Worm (Caenorhabditis elegans) whole organism, L1 larva: ENCODE results near the gene B0495.7.

Experiments
- C04F5.9 ChIP-seq: sonication (generic microtip); optimal IDR thresholded peaks from 2 replicates; lab custom pipeline; 2016; ENCODE audit warnings: missing genetic modification characterization, missing compliant biosample characterization
- blmp-1 ChIP-seq: fragments of 150-350 bp; optimal IDR thresholded peaks from 2 replicates; lab custom pipeline; 2014; ENCODE audit warnings: missing biosample characterization, missing genetic modification characterization
- ceh-82 ChIP-seq, 3 experiments: fragments of 150-350 bp in 1 of 3; sonication (generic microtip) in 2 of 3; optimal IDR thresholded peaks; 2 replicates each; lab custom pipeline; 2014 to 2017; ENCODE audit warnings: missing biosample characterization in 3 of 3, missing genetic modification characterization in 3 of 3
- ceh-88 ChIP-seq: fragments of 200-800 bp; sonication (Bioruptor generic); IDR thresholded peaks from 2 replicates; pipeline ENCODE4 v1.3.6; 2022; ENCODE audit warnings: missing genetic modification characterization, missing compliant biosample characterization
- ceh-90 ChIP-seq: sonication (generic microtip); optimal IDR thresholded peaks from 2 replicates; lab custom pipeline; 2016; ENCODE audit warnings: missing genetic modification characterization, missing compliant biosample characterization
- ces-1 ChIP-seq: fragments of 150-350 bp; optimal IDR thresholded peaks from 2 replicates; lab custom pipeline; 2014; ENCODE audit warnings: missing biosample characterization, missing genetic modification reagents, missing genetic modification characterization
- efl-1 ChIP-seq, 4 experiments: fragments of 150-350 bp; optimal IDR thresholded peaks in 3 of 4; peaks in 1 of 4; 1 replicate in 1 of 4; 2 replicates in 3 of 4; lab custom pipeline; 2014; ENCODE audit warnings: missing biosample characterization in 2 of 4, missing genetic modification characterization in 2 of 4, missing genetic modification reagents in 2 of 4
- efl-3 ChIP-seq: fragments of 200-800 bp; sonication (Bioruptor generic); optimal IDR thresholded peaks from 2 replicates; lab custom pipeline; 2018; ENCODE audit warnings: mild to moderate bottlenecking, missing genetic modification characterization, missing compliant biosample characterization
- egl-13 ChIP-seq: sonication (generic microtip); optimal IDR thresholded peaks from 2 replicates; lab custom pipeline; 2016; ENCODE audit warnings: missing genotype, missing genetic modification reagents, missing genetic modification characterization, missing compliant biosample characterization
- elt-3 ChIP-seq, 6 experiments: fragments of 150-350 bp in 1 of 6; sonication (generic microtip); optimal IDR thresholded peaks; 2 replicates each; lab custom pipeline; 2017 to 2018; ENCODE audit warnings: missing biosample characterization in 6 of 6, missing genetic modification characterization in 6 of 6, inconsistent platforms in 1 of 6
- fkh-8 ChIP-seq: sonication (generic microtip); optimal IDR thresholded peaks from 2 replicates; lab custom pipeline; 2016; ENCODE audit warnings: mild to moderate bottlenecking, missing genetic modification characterization, missing compliant biosample characterization
- grh-1 ChIP-seq: fragments of 200-800 bp; sonication (Bioruptor generic); IDR thresholded peaks from 2 replicates; pipeline ENCODE4 v1.3.6; 2022; ENCODE audit warnings: missing genetic modification reagents, missing genetic modification characterization, missing compliant biosample characterization
- hlh-17 ChIP-seq: fragments of 200-800 bp; sonication (Bioruptor generic); optimal IDR thresholded peaks from 2 replicates; lab custom pipeline; 2018; ENCODE audit warnings: missing genetic modification characterization, mild to moderate bottlenecking, missing compliant biosample characterization, moderate library complexity, borderline replicate concordance
- isw-1 ChIP-seq: fragments of 200-800 bp; sonication (Bioruptor generic); IDR thresholded peaks from 2 replicates; pipeline ENCODE4 v1.3.6; 2022; ENCODE audit warnings: missing genetic modification characterization, missing compliant biosample characterization
- jun-1 ChIP-seq: fragments of 150-350 bp; optimal IDR thresholded peaks from 2 replicates; lab custom pipeline; 2014; ENCODE audit warnings: missing biosample characterization, missing genetic modification reagents, missing genetic modification characterization
- lin-14 ChIP-seq: fragments of 200-800 bp; sonication (Bioruptor generic); optimal IDR thresholded peaks from 2 replicates; lab custom pipeline; 2018; ENCODE audit warnings: mild to moderate bottlenecking, missing genetic modification characterization, moderate library complexity, missing compliant biosample characterization
- lin-35 ChIP-seq, 2 experiments: fragments of 150-350 bp; optimal IDR thresholded peaks; 2 replicates each; lab custom pipeline; 2014; ENCODE audit warnings: missing biosample characterization in 2 of 2, missing genetic modification characterization in 2 of 2, missing genetic modification reagents in 2 of 2
- lin-39 ChIP-seq: fragments of 150-350 bp; optimal IDR thresholded peaks from 2 replicates; lab custom pipeline; 2014; ENCODE audit warnings: missing biosample characterization, missing genetic modification reagents, missing genetic modification characterization
- lsy-2 ChIP-seq, 2 experiments: fragments of 150-350 bp; optimal IDR thresholded peaks; 2 replicates each; lab custom pipeline; 2014; ENCODE audit warnings: missing biosample characterization in 2 of 2, missing genetic modification characterization in 2 of 2
- mab-9 ChIP-seq: fragments of 200-800 bp; sonication (Bioruptor generic); IDR thresholded peaks from 2 replicates; pipeline ENCODE4 v1.3.6; 2022; ENCODE audit warnings: missing genetic modification reagents, missing genetic modification characterization, missing compliant biosample characterization
- mep-1 ChIP-seq: fragments of 150-350 bp; optimal IDR thresholded peaks from 2 replicates; lab custom pipeline; 2014; ENCODE audit warnings: missing biosample characterization, missing genetic modification characterization
- nhr-20 ChIP-seq: sonication (generic microtip); optimal IDR thresholded peaks from 2 replicates; lab custom pipeline; 2016; ENCODE audit warnings: mild to moderate bottlenecking, missing genetic modification characterization, missing compliant biosample characterization
- nhr-71 ChIP-seq: sonication (generic microtip); optimal IDR thresholded peaks from 2 replicates; lab custom pipeline; 2016; ENCODE audit warnings: mild to moderate bottlenecking, missing genetic modification characterization, moderate library complexity, missing compliant biosample characterization
- nhr-84 ChIP-seq: sonication (generic microtip); optimal IDR thresholded peaks from 2 replicates; lab custom pipeline; 2017; ENCODE audit warnings: missing biosample characterization, missing genetic modification characterization
- nhr-85 ChIP-seq: sonication (generic microtip); peaks from one replicate; lab custom pipeline; 2016; ENCODE audit warnings: missing genetic modification characterization, inconsistent platforms, missing compliant biosample characterization
- pag-3 ChIP-seq: sonication (generic microtip); optimal IDR thresholded peaks from 2 replicates; lab custom pipeline; 2017; ENCODE audit warnings: missing genetic modification characterization, mild to moderate bottlenecking, missing compliant biosample characterization, antibody characterized with exemption, borderline replicate concordance; ENCODE audit not compliant: insufficient read depth
- rnt-1 ChIP-seq: sonication (generic microtip); optimal IDR thresholded peaks from 2 replicates; lab custom pipeline; 2016; ENCODE audit warnings: mild to moderate bottlenecking, missing genetic modification characterization, moderate library complexity, missing compliant biosample characterization
- snu-23 ChIP-seq: sonication (generic microtip); optimal IDR thresholded peaks from 2 replicates; lab custom pipeline; 2016; ENCODE audit warnings: missing genetic modification characterization, missing compliant biosample characterization
- sup-37 ChIP-seq: fragments of 200-800 bp; sonication (Bioruptor generic); optimal IDR thresholded peaks from 2 replicates; lab custom pipeline; 2018; ENCODE audit warnings: mild to moderate bottlenecking, missing genetic modification characterization, missing compliant biosample characterization
- swsn-7 ChIP-seq: sonication (generic microtip); optimal IDR thresholded peaks from 2 replicates; lab custom pipeline; 2016; ENCODE audit warnings: missing genetic modification characterization, missing compliant biosample characterization
- unc-30 ChIP-seq: sonication (generic microtip); optimal IDR thresholded peaks from 2 replicates; lab custom pipeline; 2017; ENCODE audit warnings: missing biosample characterization, missing genetic modification characterization
- unc-62 ChIP-seq: fragments of 150-350 bp; optimal IDR thresholded peaks from 2 replicates; lab custom pipeline; 2014; ENCODE audit warnings: missing biosample characterization, missing genetic modification reagents, missing genetic modification characterization
- xbp-1 ChIP-seq: sonication (generic microtip); optimal IDR thresholded peaks from 2 replicates; lab custom pipeline; 2016; ENCODE audit warnings: missing genetic modification characterization, missing compliant biosample characterization

B0495.7 gene

DNA sequence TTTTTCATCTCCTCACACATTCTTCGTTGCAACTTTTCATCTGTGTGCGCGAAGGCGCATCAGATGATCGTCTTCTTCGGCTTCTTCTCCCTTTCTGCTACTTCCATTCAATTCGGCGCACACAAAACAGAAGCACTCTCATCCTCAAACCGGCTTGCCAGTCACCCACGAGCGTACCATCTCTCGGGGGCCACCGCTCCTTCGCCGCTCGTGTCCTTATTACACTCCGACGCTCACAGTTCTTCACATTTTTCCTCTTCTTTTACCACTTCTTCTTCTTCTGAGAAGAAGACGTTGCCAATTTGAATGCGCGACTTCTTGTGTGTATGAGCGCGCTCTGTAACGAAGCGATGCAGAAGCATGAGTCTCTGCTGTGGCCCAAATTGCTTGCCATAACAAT lies 26.5 kb downstream of the B0495.7 start:
- TF ChIP-seq ceh-88 = no peak
- no peak for TF ChIP-seq lin-14 (GFP tag; lab: Kevin White, UChicago)
- no peak for TF ChIP-seq C04F5.9 (tag; lab: Kevin White, UChicago)
- TF ChIP-seq unc-30 = no peak
- no peak for TF ChIP-seq efl-3 (GFP tag; lab: Kevin White, UChicago)
- TF ChIP-seq blmp-1 (tag; lab: Kevin White, UChicago) = peak; percentile 16
- TF ChIP-seq fkh-8 (tag; lab: Kevin White, UChicago) = no peak
- no peak for TF ChIP-seq ceh-90 (tag; lab: Kevin White, UChicago)
- TF ChIP-seq, all 84 proteins: peak for 1

DNA sequence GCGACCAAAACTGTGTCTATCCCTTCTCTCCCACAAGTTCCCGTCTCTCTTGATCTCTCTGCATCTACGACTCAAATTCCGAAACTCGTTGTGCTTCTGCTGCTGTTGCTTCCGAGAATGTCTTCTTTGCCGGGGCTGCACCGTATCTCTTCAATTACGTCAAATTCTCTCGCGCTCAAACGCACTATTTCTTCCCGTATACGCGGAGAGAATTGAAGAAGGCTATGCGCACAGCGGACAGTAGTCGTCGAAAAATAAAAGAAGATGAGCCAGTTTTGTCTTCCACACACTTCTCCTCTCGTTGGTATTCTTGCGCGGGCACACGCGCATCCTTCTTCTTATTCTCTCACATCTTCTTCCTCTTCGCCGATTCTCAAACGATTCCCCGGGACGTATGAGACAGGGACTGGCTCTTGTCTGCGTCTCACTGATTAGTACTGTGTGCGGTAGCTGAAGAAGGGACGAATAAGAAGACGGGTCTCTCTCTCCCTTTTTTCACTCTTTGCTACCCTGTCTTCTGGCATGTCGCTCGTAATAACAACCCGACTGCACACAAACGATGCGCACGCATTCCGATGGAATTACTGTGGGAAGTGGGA lies 28.6 kb downstream of the B0495.7 start:
- peak in 4 of 6 experiments; percentile 5 to 25 (median 9) for TF ChIP-seq elt-3 (tag; optimal IDR thresholded peaks at IDR 0.05; lab: Kevin White, UChicago)
- peak; percentile 18; the same call in 1 of the 2 replicates for TF ChIP-seq grh-1 (GFP tag; lab: Robert Waterston, UW)
- TF ChIP-seq nhr-71 (tag; lab: Kevin White, UChicago) = peak; percentile 3
- TF ChIP-seq ceh-82 (tag; optimal IDR thresholded peaks at IDR 0.05; lab: Kevin White, UChicago) = peak in 1 of 3 experiments; percentile 2
- peak; percentile 73 for TF ChIP-seq mep-1 (tag; lab: Kevin White, UChicago)
- TF ChIP-seq unc-62 (GFP tag; lab: Kevin White, UChicago) = no peak
- TF ChIP-seq nhr-85 = peak; percentile 31
- TF ChIP-seq blmp-1 (tag; lab: Kevin White, UChicago) = peak; percentile 60
- TF ChIP-seq swsn-7 (tag; lab: Kevin White, UChicago) = peak; percentile 20
- TF ChIP-seq lsy-2 (tag; optimal IDR thresholded peaks at IDR 0.05; lab: Kevin White, UChicago) = peak in 1 of 2 experiments; percentile 34
- TF ChIP-seq egl-13 = no peak
- no peak for TF ChIP-seq isw-1
- peak; percentile 31 for TF ChIP-seq nhr-20 (tag; lab: Kevin White, UChicago)
- peak; percentile 2 for TF ChIP-seq rnt-1 (tag; lab: Kevin White, UChicago)
- TF ChIP-seq unc-30 = no peak
- peak; percentile 50 for TF ChIP-seq snu-23 (GFP tag; lab: Kevin White, UChicago)
- peak; percentile 16 for TF ChIP-seq xbp-1 (tag; lab: Kevin White, UChicago)
- TF ChIP-seq lin-35 (GFP tag; optimal IDR thresholded peaks at IDR 0.05; lab: Kevin White, UChicago) = peak in 1 of 2 experiments; percentile 4
- TF ChIP-seq lin-14 (GFP tag; lab: Kevin White, UChicago) = peak; percentile 68
- TF ChIP-seq, all 84 proteins: peak for 15

ce11 chrII:7675752-7676151 lies 29.3 kb downstream of the B0495.7 start:
- peak; percentile 44 for TF ChIP-seq blmp-1 (tag; lab: Kevin White, UChicago)
- TF ChIP-seq jun-1 (tag; lab: Kevin White, UChicago) = no peak
- no peak for TF ChIP-seq hlh-17 (GFP tag; lab: Kevin White, UChicago)
- TF ChIP-seq, all 84 proteins: peak for 1

DNA sequence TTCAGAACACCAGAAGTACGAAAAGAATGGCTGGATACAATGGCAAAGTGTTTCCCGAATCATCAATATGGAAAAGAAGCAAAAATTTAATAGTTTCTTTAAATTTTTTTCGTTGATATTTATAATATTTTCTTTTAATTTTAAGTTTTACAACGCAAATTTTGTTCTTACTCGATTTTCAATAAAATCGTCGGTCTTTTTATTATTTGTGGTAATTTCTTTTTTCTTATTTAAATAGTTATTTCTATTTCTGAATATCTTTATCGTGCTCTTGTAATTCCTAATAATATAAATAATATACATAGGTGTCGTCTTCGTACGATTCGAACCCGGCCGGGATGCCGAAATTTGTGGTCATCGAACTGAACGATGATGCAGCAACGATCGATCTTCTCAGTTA lies 33.3 kb downstream of the B0495.7 start, which contains the start of gene lir-1:
lir-1 (plus strand) TSS at position 301 of the 400 bp plus-strand sequence.
- TF ChIP-seq efl-1 (optimal IDR thresholded peaks at IDR 0.05; lab: Kevin White, UChicago) (no peak), efl-1 (GFP tag; optimal IDR thresholded peaks at IDR 0.05 in 1 of 2; lab: Kevin White, UChicago) (no peak), lin-39 (tag; lab: Kevin White, UChicago) (no peak), sup-37 (no peak), mab-9 (GFP tag; lab: Robert Waterston, UW) (no peak), ces-1 (no peak), fkh-8 (tag; lab: Kevin White, UChicago) (no peak), nhr-84 (tag; lab: Kevin White, UChicago) (no peak), pag-3 (no peak), lin-14 (GFP tag; lab: Kevin White, UChicago) (no peak)
